Fruit fly (Drosophila melanogaster) whole organism, pupa: ENCODE data around the gene Send2.

Source experiments
- CG10348 ChIP-seq: fragments of 200-800 bp; sonication (Bioruptor generic); IDR thresholded peaks from 2 replicates; pipeline ENCODE4 v1.3.6; 2022; ENCODE audit warnings: missing biosample characterization, missing genetic modification characterization
- CG12605 ChIP-seq: fragments of 200-800 bp; sonication (Bioruptor generic); IDR thresholded peaks from 2 replicates; pipeline ENCODE4 v1.3.6; 2022; ENCODE audit warnings: missing biosample characterization, missing genetic modification characterization
- CG13204 ChIP-seq: fragments of 200-800 bp; sonication (Bioruptor generic); optimal IDR thresholded peaks from 2 replicates; lab custom pipeline; 2018; ENCODE audit warnings: missing biosample characterization, mild to moderate bottlenecking, missing genetic modification characterization, moderate library complexity
- CG14655 ChIP-seq: fragments of 200-800 bp; sonication (Bioruptor generic); optimal IDR thresholded peaks from 3 replicates; lab custom pipeline; 2017; ENCODE audit warnings: mild to moderate bottlenecking, missing biosample characterization, missing genetic modification reagents, missing genetic modification characterization
- CG15710 ChIP-seq: fragments of 200-800 bp; sonication (Bioruptor generic); optimal IDR thresholded peaks from 2 replicates; lab custom pipeline; 2018; ENCODE audit warnings: missing biosample characterization, mild to moderate bottlenecking, missing genetic modification characterization, moderate library complexity
- CG17806 ChIP-seq: fragments of 200-800 bp; sonication (Bioruptor generic); optimal IDR thresholded peaks from 2 replicates; lab custom pipeline; 2018; ENCODE audit warnings: missing biosample characterization, mild to moderate bottlenecking, missing genetic modification characterization, moderate library complexity
- CG32121 ChIP-seq: fragments of 200-800 bp; sonication (Bioruptor generic); IDR thresholded peaks from 2 replicates; pipeline ENCODE4 v1.3.6; 2022; ENCODE audit warnings: missing biosample characterization, missing genetic modification characterization
- CG34367 ChIP-seq: fragments of 200-800 bp; sonication (Bioruptor generic); optimal IDR thresholded peaks from 2 replicates; lab custom pipeline; 2018; ENCODE audit warnings: missing biosample characterization, mild to moderate bottlenecking, missing genetic modification characterization
- CG4496 ChIP-seq: fragments of 200-800 bp; sonication (Bioruptor generic); IDR thresholded peaks from 3 replicates; pipeline ENCODE4 v1.3.6; 2022; ENCODE audit warnings: missing biosample characterization, missing genetic modification characterization
- CG8159 ChIP-seq: fragments of 200-800 bp; sonication (Bioruptor generic); optimal IDR thresholded peaks from 3 replicates; lab custom pipeline; 2018; ENCODE audit warnings: missing biosample characterization, mild to moderate bottlenecking, missing genetic modification characterization, moderate library complexity
- CG8301 ChIP-seq: fragments of 200-800 bp; sonication (Bioruptor generic); optimal IDR thresholded peaks from 2 replicates; lab custom pipeline; 2018; ENCODE audit warnings: missing biosample characterization, mild to moderate bottlenecking, missing genetic modification characterization
- CG9948 ChIP-seq: fragments of 200-800 bp; sonication (Bioruptor generic); optimal IDR thresholded peaks from 2 replicates; lab custom pipeline; 2018; ENCODE audit warnings: missing biosample characterization, mild to moderate bottlenecking, missing genetic modification characterization, moderate library complexity
- D1 ChIP-seq: fragments of 200-800 bp; sonication (Bioruptor generic); optimal IDR thresholded peaks from 2 replicates; lab custom pipeline; 2018; ENCODE audit warnings: missing biosample characterization, mild to moderate bottlenecking, missing genetic modification characterization, moderate library complexity
- EcR ChIP-seq: fragments of 200-800 bp; sonication (Bioruptor generic); optimal IDR thresholded peaks from 3 replicates; lab custom pipeline; 2019; ENCODE audit warnings: missing biosample characterization, missing genetic modification characterization, mild to moderate bottlenecking, moderate library complexity, missing genetic modification reagents
- Ets98B ChIP-seq: fragments of 200-800 bp; sonication (Bioruptor generic); IDR thresholded peaks from 2 replicates; pipeline ENCODE4 v1.3.6; 2022; ENCODE audit warnings: missing biosample characterization, missing genetic modification characterization
- Pif1A ChIP-seq: fragments of 200-800 bp; sonication (Bioruptor generic); optimal IDR thresholded peaks from 3 replicates; lab custom pipeline; 2016; ENCODE audit warnings: missing biosample characterization, missing genetic modification characterization
- Pif1B ChIP-seq: fragments of 200-800 bp; sonication (Bioruptor generic); optimal IDR thresholded peaks from 3 replicates; lab custom pipeline; 2016; ENCODE audit warnings: missing biosample characterization, missing genetic modification characterization
- Snoo ChIP-seq: fragments of 200-800 bp; sonication (Bioruptor generic); optimal IDR thresholded peaks from 3 replicates; lab custom pipeline; 2017; ENCODE audit warnings: missing biosample characterization, mild to moderate bottlenecking, missing genetic modification characterization, inconsistent platforms
- fd96Ca ChIP-seq: fragments of 200-800 bp; sonication (Bioruptor generic); IDR thresholded peaks from 3 replicates; pipeline ENCODE4 v1.3.6; 2022; ENCODE audit warnings: missing biosample characterization, missing genetic modification characterization
- gl ChIP-seq: fragments of 200-800 bp; sonication (Bioruptor generic); optimal IDR thresholded peaks from 2 replicates; lab custom pipeline; 2018; ENCODE audit warnings: missing biosample characterization, mild to moderate bottlenecking, missing genetic modification characterization
- rn ChIP-seq: fragments of 200-800 bp; sonication (Bioruptor generic); IDR thresholded peaks from 2 replicates; pipeline ENCODE4 v1.3.6; 2022; ENCODE audit warnings: missing biosample characterization, missing genetic modification characterization

The Send2 gene

DNA sequence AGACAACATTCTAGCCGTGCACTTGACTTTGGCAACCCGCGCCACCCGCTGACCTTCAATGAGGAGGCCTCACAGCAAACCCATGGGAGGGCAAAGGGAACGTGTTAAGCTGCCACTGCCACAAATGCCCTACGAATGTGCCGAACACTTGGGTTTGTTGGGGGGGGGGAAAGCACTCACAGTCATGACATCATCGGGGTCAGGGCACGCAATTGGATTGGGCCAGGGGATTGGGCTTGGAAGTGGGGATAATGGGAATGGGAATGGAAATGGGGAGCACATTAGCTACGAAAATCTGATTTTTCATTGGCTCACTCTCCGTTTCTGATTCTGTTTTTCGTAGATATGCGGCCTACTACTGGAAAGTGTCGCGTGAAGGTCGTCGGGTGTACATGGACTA, 5.5 kb downstream of the Send2 start:
- no peak for TF ChIP-seq CG17806 (tag; lab: Kevin White, UChicago)
- no peak for TF ChIP-seq Snoo (tag; lab: Kevin White, UChicago)
- TF ChIP-seq CG4496 (GFP tag; lab: Robert Waterston, UW): no peak
- TF ChIP-seq rn: no peak
- TF ChIP-seq fd96Ca (GFP tag; lab: Robert Waterston, UW): no peak
- TF ChIP-seq CG9948 (tag; lab: Kevin White, UChicago): no peak
- no peak for TF ChIP-seq CG12605 (GFP tag; lab: Robert Waterston, UW)
- TF ChIP-seq Pif1B (GFP tag; lab: Kevin White, UChicago): no peak
- TF ChIP-seq CG14655 (GFP tag; lab: Kevin White, UChicago): no peak
- no peak for TF ChIP-seq Pif1A (GFP tag; lab: Kevin White, UChicago)
- TF ChIP-seq Ets98B (GFP tag; lab: Robert Waterston, UW): no peak
- no peak for TF ChIP-seq D1 (tag; lab: Kevin White, UChicago)
- TF ChIP-seq CG32121 (GFP tag; lab: Robert Waterston, UW): no peak
- TF ChIP-seq gl (tag; lab: Kevin White, UChicago): no peak
- no peak for TF ChIP-seq CG8301 (tag; lab: Kevin White, UChicago)
- no peak for TF ChIP-seq CG8159
- no peak for TF ChIP-seq EcR (GFP tag; lab: Kevin White, UChicago)

DNA sequence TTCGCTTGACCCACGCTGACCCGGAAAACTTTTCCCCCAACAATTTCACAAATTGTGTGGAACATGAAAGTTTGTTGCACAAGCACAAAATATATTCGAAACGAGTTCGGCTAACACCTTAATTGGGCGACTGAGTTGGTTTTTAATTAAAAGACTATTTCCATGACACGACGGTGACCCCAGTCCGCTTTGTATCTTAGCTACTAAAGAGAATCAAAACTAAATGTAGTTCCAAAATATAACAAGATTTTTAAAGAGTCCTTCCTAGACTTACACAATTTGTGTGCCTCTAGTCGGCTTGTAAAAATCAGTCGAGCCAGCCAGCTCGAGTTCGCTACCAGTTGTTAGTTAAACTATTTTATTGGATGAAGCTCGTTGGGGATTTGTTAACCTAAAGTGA, 8.5 kb downstream of the Send2 start, which contains the start of gene CG15286:
Gene CG15286 (plus strand): TSS at position 301 of the 400 bp plus-strand sequence.
- TF ChIP-seq gl (tag; lab: Kevin White, UChicago): no peak
- TF ChIP-seq CG34367 (tag; lab: Kevin White, UChicago): no peak
- no peak for TF ChIP-seq Snoo (tag; lab: Kevin White, UChicago)
- TF ChIP-seq CG17806 (tag; lab: Kevin White, UChicago): no peak
- no peak for TF ChIP-seq D1 (tag; lab: Kevin White, UChicago)
- no peak for TF ChIP-seq CG12605 (GFP tag; lab: Robert Waterston, UW)
- TF ChIP-seq Pif1B (GFP tag; lab: Kevin White, UChicago): no peak
- TF ChIP-seq CG8301 (tag; lab: Kevin White, UChicago): no peak

DNA sequence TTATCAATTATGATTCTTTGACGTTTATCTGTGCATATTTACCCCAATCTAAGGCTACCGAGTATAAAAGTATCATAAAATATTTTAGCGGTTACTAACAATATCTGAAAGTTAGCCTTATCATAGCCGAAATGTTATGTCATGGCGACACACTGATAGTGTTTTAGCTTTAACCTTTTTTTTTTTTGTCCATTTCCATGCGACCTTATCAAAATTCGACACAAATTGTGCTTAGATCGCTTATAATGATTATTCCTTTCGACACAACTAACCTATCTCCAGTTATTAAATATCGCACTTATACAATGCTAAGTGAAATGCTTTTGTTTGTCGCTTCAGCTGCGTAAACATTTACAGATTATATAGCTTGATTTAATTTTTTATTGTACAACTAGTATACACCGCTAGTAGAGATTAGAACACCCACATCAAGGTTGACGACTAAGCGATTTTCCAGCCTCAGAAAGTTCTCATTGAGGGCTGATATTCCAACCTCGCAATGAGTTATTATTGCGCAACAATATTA, 10.1 kb downstream of the Send2 start:
- TF ChIP-seq CG34367 (tag; lab: Kevin White, UChicago) (no peak), CG14655 (GFP tag; lab: Kevin White, UChicago) (no peak), fd96Ca (GFP tag; lab: Robert Waterston, UW) (no peak), Ets98B (GFP tag; lab: Robert Waterston, UW) (no peak), CG8159 (no peak), gl (tag; lab: Kevin White, UChicago) (no peak), EcR (GFP tag; lab: Kevin White, UChicago) (no peak), CG13204 (GFP tag; lab: Kevin White, UChicago) (no peak), CG32121 (GFP tag; lab: Robert Waterston, UW) (no peak), rn (no peak), CG15710 (tag; lab: Kevin White, UChicago) (no peak), CG12605 (GFP tag; lab: Robert Waterston, UW) (no peak), Snoo (tag; lab: Kevin White, UChicago) (no peak), CG4496 (GFP tag; lab: Robert Waterston, UW) (no peak), Pif1B (GFP tag; lab: Kevin White, UChicago) (no peak), CG9948 (tag; lab: Kevin White, UChicago) (no peak), Pif1A (GFP tag; lab: Kevin White, UChicago) (no peak)

DNA sequence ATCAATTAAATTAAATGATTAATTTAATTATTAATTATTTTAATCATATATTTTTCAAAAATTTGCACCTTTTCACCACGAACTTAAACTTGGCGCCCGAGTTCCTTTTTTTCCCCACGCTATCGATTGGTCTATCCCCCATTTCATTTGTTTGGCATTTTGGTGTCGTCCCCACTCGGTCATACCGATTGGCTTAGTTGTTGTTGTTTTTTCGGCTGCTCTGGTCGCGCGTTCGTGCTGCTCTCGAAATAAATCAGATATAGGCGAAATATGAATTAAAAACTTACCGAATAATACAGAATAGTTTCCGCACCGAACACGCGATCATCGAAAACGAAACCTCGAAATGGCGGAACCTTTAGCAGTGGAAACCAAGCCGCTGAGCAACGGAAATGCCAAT, 12.5 kb downstream of the Send2 start, which contains the start of gene CG33090:
Gene CG33090 (plus strand): TSS at position 194 of the 400 bp plus-strand sequence.
- TF ChIP-seq CG13204 (GFP tag; lab: Kevin White, UChicago): no peak
- 0 out of 3 replicates have a peak, but pooled peaks have one; percentile 38 for TF ChIP-seq CG4496 (GFP tag; lab: Robert Waterston, UW)

DNA sequence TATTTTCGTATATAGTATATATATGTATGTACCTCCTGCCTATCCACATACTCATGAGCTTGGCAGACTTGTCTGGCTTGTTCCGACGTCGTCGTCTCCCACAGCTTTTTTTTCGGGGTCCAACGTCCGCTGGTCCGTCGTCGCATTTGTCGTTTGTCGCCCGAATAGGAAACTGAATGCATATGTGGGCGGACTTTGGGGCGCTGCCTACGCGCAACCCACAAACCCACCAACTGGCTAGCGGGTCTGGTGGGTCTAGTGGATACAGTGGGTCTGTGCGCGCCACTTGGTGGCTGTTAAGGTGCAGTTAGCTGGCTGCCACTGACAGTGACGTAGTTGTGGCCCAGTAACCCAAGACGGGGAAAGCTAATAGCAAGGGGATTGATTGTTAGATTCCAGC, 27.5 kb downstream of the Send2 start:
- TF ChIP-seq CG34367 (tag; lab: Kevin White, UChicago) (no peak), EcR (GFP tag; lab: Kevin White, UChicago) (no peak), CG9948 (tag; lab: Kevin White, UChicago) (no peak), Ets98B (GFP tag; lab: Robert Waterston, UW) (no peak; the same call in 1 of the 2 replicates), D1 (tag; lab: Kevin White, UChicago) (no peak), CG32121 (GFP tag; lab: Robert Waterston, UW) (no peak), CG13204 (GFP tag; lab: Kevin White, UChicago) (no peak), CG4496 (GFP tag; lab: Robert Waterston, UW) (no peak), Pif1A (GFP tag; lab: Kevin White, UChicago) (no peak), CG10348 (GFP tag; lab: Robert Waterston, UW) (no peak), fd96Ca (GFP tag; lab: Robert Waterston, UW) (no peak), CG17806 (tag; lab: Kevin White, UChicago) (no peak), CG8301 (tag; lab: Kevin White, UChicago) (no peak), gl (tag; lab: Kevin White, UChicago) (no peak), CG14655 (GFP tag; lab: Kevin White, UChicago) (no peak), CG15710 (tag; lab: Kevin White, UChicago) (no peak), Snoo (tag; lab: Kevin White, UChicago) (no peak), Pif1B (GFP tag; lab: Kevin White, UChicago) (no peak), CG12605 (GFP tag; lab: Robert Waterston, UW) (no peak)
